Worm (Caenorhabditis elegans): ENCODE data around the gene C33C12.11.

C33C12.11 gene

DNA sequence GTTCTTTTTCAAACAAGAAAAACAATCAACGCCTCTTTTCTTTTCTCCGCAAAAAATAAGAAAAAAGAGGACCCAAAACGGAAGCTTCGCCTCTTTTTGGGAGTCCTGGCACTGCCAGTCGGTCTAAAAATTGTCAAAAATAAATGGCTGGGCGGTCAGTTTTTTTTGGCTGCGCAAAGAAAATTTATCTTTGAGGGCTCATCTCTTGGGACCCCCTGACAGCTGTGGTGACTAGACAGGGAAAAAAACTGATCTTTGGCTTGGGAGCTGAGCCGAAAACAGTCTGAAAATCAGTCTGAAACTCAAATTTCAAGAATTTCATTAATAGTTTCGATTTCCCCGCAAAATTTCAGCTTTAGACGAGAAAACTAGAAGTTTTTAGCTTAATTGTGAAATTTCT, 26.9 kb upstream of the C33C12.11 start:
- TF ChIP-seq lsl-1 (GFP tag; optimal IDR thresholded peaks at IDR 0.05) = no peak
- TF ChIP-seq lir-1 (GFP tag; conservative IDR thresholded peaks at IDR 0.05) = no peak
- TF ChIP-seq die-1 (tag; optimal IDR thresholded peaks at IDR 0.05) = no peak
- TF ChIP-seq nhr-27 (tag; optimal IDR thresholded peaks at IDR 0.05) = no peak
- TF ChIP-seq Y95B8A.8 (GFP tag; IDR thresholded peaks at IDR 0.05) = no peak
- no peak for TF ChIP-seq B0035.1 (tag; optimal IDR thresholded peaks at IDR 0.05)
- no peak for TF ChIP-seq pha-4 (tag; optimal IDR thresholded peaks at IDR 0.05)

DNA sequence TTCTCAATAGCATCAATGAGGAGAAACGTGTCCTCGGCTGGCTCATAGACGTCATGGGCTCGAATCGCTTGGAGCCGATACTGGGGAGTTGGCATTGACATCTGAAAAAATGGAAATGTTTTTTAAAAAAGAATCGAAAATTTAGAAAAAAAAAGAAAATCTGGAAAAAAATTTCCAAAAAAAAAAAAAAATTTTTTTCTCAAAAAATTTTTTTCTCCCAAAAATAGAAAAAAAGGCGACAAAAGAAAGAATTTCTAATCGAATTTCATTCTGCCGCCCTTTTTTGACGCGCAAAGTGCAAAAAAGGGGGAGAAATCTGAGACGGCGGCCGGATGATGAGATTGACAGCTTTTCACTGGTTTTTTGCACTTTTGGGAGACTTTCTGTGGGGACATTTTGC, 25.7 kb upstream of the C33C12.11 start, which contains the start of gene mtq-2:
TSS of gene mtq-2 (minus strand) at position 101 of the 400 bp plus-strand sequence.
- TF ChIP-seq efl-1 (GFP tag; optimal IDR thresholded peaks at IDR 0.05) (no peak), ztf-22 (GFP tag; optimal IDR thresholded peaks at IDR 0.05) (no peak), rpc-1 (optimal IDR thresholded peaks at IDR 0.05) (no peak), rpc-1 (tag; optimal IDR thresholded peaks at IDR 0.05) (no peak)

ce11 chrII:2186730-2187129, 23.1 kb upstream of the C33C12.11 start:
- TF ChIP-seq rpc-1 (optimal IDR thresholded peaks at IDR 0.05) (no peak), rpc-1 (tag; optimal IDR thresholded peaks at IDR 0.05) (no peak), aptf-3 (GFP tag; IDR thresholded peaks at IDR 0.05) (no peak), ZK185.1 (tag; optimal IDR thresholded peaks at IDR 0.05; ENCODE audit: poor library complexity, severe bottlenecking) (no peak), athp-1 (tag; optimal IDR thresholded peaks at IDR 0.05) (no peak), lin-26 (GFP tag; IDR thresholded peaks at IDR 0.05) (no peak)

DNA sequence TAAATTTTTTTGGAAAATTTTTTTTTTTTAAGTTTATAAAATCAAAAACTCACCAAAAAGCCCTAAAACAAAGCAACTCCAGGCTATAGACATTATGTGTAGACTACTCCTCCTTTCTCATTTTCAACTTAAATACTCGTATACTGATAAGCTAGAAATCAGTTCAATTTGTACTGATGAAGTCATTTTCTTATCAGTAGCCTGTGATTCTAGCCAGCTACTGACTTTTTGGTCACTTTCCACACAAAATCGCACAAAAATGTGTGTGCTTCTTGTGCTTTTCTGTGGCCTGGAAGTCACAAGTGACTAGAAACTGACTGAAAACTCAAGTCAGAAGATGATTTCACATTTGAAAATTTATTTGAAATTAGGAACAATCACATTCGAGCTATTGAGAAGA, 22.7 kb upstream of the C33C12.11 start, which contains the start of gene gba-2:
TSS of gene gba-2 (minus strand) at position 106 of the 400 bp plus-strand sequence.
- peak; percentile 50 for TF ChIP-seq nhr-80 (tag; optimal IDR thresholded peaks at IDR 0.05)
- TF ChIP-seq cebp-1 (GFP tag; IDR thresholded peaks at IDR 0.05) = no peak
- no peak for TF ChIP-seq cebp-1 (tag; optimal IDR thresholded peaks at IDR 0.05)

DNA sequence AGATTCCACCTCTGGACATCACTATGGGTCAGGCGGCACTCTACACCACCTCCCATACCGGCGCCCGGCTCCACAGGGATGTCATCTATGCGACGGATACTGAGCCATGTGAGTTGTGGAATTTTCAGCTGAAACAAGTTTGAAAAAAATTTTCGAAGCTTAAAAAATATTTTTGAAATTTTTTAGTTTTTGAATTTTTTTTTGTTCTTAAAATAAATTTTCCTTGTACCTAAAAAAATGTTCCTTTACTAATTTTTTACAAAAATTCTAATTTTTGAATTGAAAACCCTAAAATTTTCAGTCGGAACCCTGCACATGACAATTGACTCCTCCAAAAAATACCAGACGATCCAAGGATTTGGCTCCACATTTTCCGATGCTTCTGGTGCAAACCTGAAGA, 14.1 kb upstream of the C33C12.11 start:
- TF ChIP-seq snpc-3.4 (tag; optimal IDR thresholded peaks at IDR 0.05) = no peak
- TF ChIP-seq F33H1.4 (GFP tag; IDR thresholded peaks at IDR 0.05) = no peak
- no peak for TF ChIP-seq bed-1 (GFP tag; IDR thresholded peaks at IDR 0.05)
- TF ChIP-seq nhr-80 (tag; optimal IDR thresholded peaks at IDR 0.05) = no peak
- no peak for TF ChIP-seq dox-1 (GFP tag; IDR thresholded peaks at IDR 0.05)
- TF ChIP-seq ceh-27 (GFP tag; optimal IDR thresholded peaks at IDR 0.05) = no peak
- no peak for TF ChIP-seq ztf-3 (GFP tag; optimal IDR thresholded peaks at IDR 0.05)
- TF ChIP-seq hlh-26 (GFP tag; conservative IDR thresholded peaks at IDR 0.05) = no peak
- no peak for TF ChIP-seq F10E7.11 (tag; optimal IDR thresholded peaks at IDR 0.05)
- no peak for TF ChIP-seq madf-10 (tag; optimal IDR thresholded peaks at IDR 0.05)
- no peak for TF ChIP-seq B0019.2 (GFP tag; conservative IDR thresholded peaks at IDR 0.05)
- no peak for TF ChIP-seq lin-40 (tag; optimal IDR thresholded peaks at IDR 0.05)
- TF ChIP-seq nfya-2 (GFP tag; IDR thresholded peaks at IDR 0.05) = no peak
- TF ChIP-seq nfya-1 (tag; optimal IDR thresholded peaks at IDR 0.05; ENCODE audit: borderline replicate concordance, insufficient read depth) = no peak
- no peak for TF ChIP-seq bed-2 (GFP tag; IDR thresholded peaks at IDR 0.05)
- TF ChIP-seq unc-62 (GFP tag; optimal IDR thresholded peaks at IDR 0.05) = no peak
- TF ChIP-seq lir-1 (GFP tag; conservative IDR thresholded peaks at IDR 0.05) = no peak
- TF ChIP-seq dpff-1 (tag; optimal IDR thresholded peaks at IDR 0.05) = no peak
- TF ChIP-seq D2030.7 (GFP tag; IDR thresholded peaks at IDR 0.05) = no peak
